Fruit fly (Drosophila melanogaster) whole organism, prepupa: ENCODE measurements around the gene Rbf2.

Experiments used
- CG16779 ChIP-seq: fragments of 200-800 bp; sonication (Bioruptor generic); optimal IDR thresholded peaks from 3 replicates; lab custom pipeline; 2017; ENCODE audit warnings: missing biosample characterization, mild to moderate bottlenecking, missing genetic modification characterization
- CG6854 ChIP-seq: fragments of 200-800 bp; sonication (Bioruptor generic); optimal IDR thresholded peaks from 2 replicates; lab custom pipeline; 2017; ENCODE audit warnings: missing biosample characterization, mild to moderate bottlenecking, missing genetic modification characterization
- Eip93F ChIP-seq: fragments of 200-800 bp; sonication (Bioruptor generic); optimal IDR thresholded peaks from 2 replicates; lab custom pipeline; 2016; ENCODE audit warnings: missing biosample characterization, mild to moderate bottlenecking, missing genetic modification characterization
- Ets96B ChIP-seq: fragments of 200-800 bp; optimal IDR thresholded peaks from 2 replicates; lab custom pipeline; 2019; ENCODE audit warnings: missing biosample characterization, mild to moderate bottlenecking, missing genetic modification characterization, moderate library complexity
- Hr39 ChIP-seq: fragments of 200-800 bp; sonication (Bioruptor generic); optimal IDR thresholded peaks from 2 replicates; lab custom pipeline; 2016; ENCODE audit warnings: missing biosample characterization, missing genetic modification characterization
- esn ChIP-seq: fragments of 200-800 bp; sonication (Bioruptor generic); optimal IDR thresholded peaks from 2 replicates; lab custom pipeline; 2016; ENCODE audit warnings: missing biosample characterization, mild to moderate bottlenecking, missing genetic modification characterization, moderate library complexity
- salr ChIP-seq, 2 experiments: fragments of 200-800 bp; sonication (Bioruptor generic); optimal IDR thresholded peaks; 3 replicates each; lab custom pipeline; 2016 to 2018; ENCODE audit warnings: missing biosample characterization in 2 of 2, missing genetic modification characterization in 2 of 2, mild to moderate bottlenecking in 1 of 2
- spab ChIP-seq: fragments of 200-800 bp; sonication (Bioruptor generic); optimal IDR thresholded peaks from 2 replicates; lab custom pipeline; 2017; ENCODE audit warnings: missing biosample characterization, mild to moderate bottlenecking, missing genetic modification characterization, missing genetic modification reagents

DNA sequence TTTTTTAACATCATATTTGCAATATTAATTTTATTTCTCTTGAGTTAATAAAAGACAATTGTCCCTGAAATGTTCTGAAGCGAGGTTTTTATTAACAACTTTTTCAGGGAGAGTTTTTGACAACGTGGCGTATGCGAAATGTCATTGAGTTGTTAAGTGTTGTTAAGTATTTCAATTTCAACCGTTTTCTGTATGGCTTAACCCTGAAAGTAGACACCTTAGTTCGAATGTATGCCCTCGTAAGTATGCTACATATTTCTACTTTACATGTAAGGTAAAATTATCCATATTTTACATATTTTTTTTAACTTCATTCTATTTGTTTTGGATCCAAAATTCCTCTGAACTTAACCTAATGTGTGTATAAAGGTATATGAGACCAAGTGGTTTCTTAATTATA is 38.8 kb downstream of the Rbf2 start:
- TF ChIP-seq CG6854 (GFP tag; lab: Kevin White, UChicago) (no peak), CG16779 (tag; lab: Kevin White, UChicago) (no peak), esn (GFP tag; lab: Kevin White, UChicago) (peak; percentile 25), Eip93F (GFP tag; lab: Kevin White, UChicago) (no peak), salr (GFP tag; optimal IDR thresholded peaks at IDR 0.05; lab: Kevin White, UChicago) (no peak), Ets96B (tag; lab: Kevin White, UChicago) (no peak), Hr39 (GFP tag; lab: Kevin White, UChicago) (no peak), spab (GFP tag; lab: Kevin White, UChicago) (no peak)
